Comparison of ENCODE assay signal across 1 fruit fly cellular context in the genomic region with DNA sequence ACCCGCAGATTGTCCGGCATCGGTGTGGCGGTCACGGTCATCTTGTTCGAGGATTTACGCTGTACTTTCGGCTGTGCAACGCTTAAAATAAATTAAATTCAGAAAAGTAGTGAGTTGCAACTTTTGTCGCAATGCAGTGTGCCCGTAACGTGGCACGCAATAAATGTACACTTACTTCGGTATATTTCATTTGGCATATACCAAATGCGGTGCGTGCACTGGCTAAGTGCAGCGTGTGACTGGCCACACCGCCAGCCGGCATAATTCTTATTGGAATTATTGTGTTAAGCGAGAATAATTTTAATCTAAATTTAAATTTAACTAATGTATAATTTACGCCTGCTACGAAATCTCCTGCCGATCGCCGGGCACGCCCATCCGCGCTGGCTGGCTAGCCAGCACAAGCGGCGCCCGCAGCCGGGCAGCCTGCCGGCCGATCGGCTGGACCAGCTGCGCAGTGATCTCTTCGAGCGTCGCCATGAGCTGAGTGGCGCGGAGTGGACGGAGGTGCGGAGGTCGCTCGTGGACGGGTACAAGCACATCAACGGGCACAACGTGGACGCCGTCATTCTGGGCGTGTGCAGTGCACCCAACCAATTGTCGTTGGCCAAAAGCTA.
TF ChIP-seq lines count a peak whose summit lies in the region.

A gene (minus strand): TSS at position 163 of the 617 bp plus-strand sequence.
A gene (plus strand): TSS at position 221 of the 617 bp plus-strand sequence.

TF ChIP-seq in whole organism, embryonic, 481 proteins besides CTCF, POLR2A, EP300 and RAD21 (continued from another document and continues in another):
- peak; percentile 80 for TF ChIP-seq Med (GFP tag; lab: Kevin White, UChicago)
- TF ChIP-seq pum (GFP tag; optimal IDR thresholded peaks at IDR 0.05; lab: Kevin White, UChicago), result no peak
- no peak for TF ChIP-seq jumu (GFP tag; optimal IDR thresholded peaks at IDR 0.05; lab: Kevin White, UChicago)
- TF ChIP-seq ash1 (GFP tag; optimal IDR thresholded peaks at IDR 0.05; lab: Kevin White, UChicago), result no peak
- TF ChIP-seq CG14860 (GFP tag; IDR thresholded peaks at IDR 0.05; lab: Robert Waterston, UW; ENCODE audit: partially characterized antibody), result no peak
- TF ChIP-seq ttk (GFP tag; IDR thresholded peaks at IDR 0.05; lab: Robert Waterston, UW), result no peak
- TF ChIP-seq CG9215 (GFP tag; IDR thresholded peaks at IDR 0.05; lab: Robert Waterston, UW), result no peak
- TF ChIP-seq Ravus (GFP tag; IDR thresholded peaks at IDR 0.05; lab: Robert Waterston, UW), result no peak
- TF ChIP-seq Tbp (GFP tag; optimal IDR thresholded peaks at IDR 0.05; lab: Kevin White, UChicago), result no peak
- TF ChIP-seq hb (GFP tag; IDR thresholded peaks at IDR 0.05; lab: Robert Waterston, UW; ENCODE audit: partially characterized antibody), result no peak
- TF ChIP-seq CG6791 (GFP tag; IDR thresholded peaks at IDR 0.05; lab: Robert Waterston, UW; ENCODE audit: partially characterized antibody), result peak; percentile 43; the same call in 1 of the 3 replicates
- TF ChIP-seq BEAF-32 (GFP tag; optimal IDR thresholded peaks at IDR 0.05; lab: Kevin White, UChicago), result peak; percentile 42
- TF ChIP-seq ken (GFP tag; IDR thresholded peaks at IDR 0.05; lab: Robert Waterston, UW), result no peak
- no peak for TF ChIP-seq CG12104 (GFP tag; optimal IDR thresholded peaks at IDR 0.05; lab: Kevin White, UChicago)
- TF ChIP-seq CG10565 (GFP tag; optimal IDR thresholded peaks at IDR 0.05; lab: Kevin White, UChicago), result no peak
- no peak for TF ChIP-seq CG10209 (GFP tag; optimal IDR thresholded peaks at IDR 0.05; lab: Kevin White, UChicago)
- TF ChIP-seq CG32772 (GFP tag; IDR thresholded peaks at IDR 0.05; lab: Robert Waterston, UW), result no peak
- TF ChIP-seq CG8924 (tag; optimal IDR thresholded peaks at IDR 0.05; lab: Kevin White, UChicago), result peak; percentile 10
- 0 out of 2 replicates have a peak, but pooled peaks have one; percentile 16 for TF ChIP-seq Rfx (GFP tag; IDR thresholded peaks at IDR 0.05; lab: Robert Waterston, UW)
- TF ChIP-seq Atf3 (GFP tag; optimal IDR thresholded peaks at IDR 0.05; lab: Kevin White, UChicago), result no peak
- peak; percentile 77 for TF ChIP-seq Elba2 (GFP tag; optimal IDR thresholded peaks at IDR 0.05; lab: Kevin White, UChicago)
- TF ChIP-seq CG13123 (GFP tag; optimal IDR thresholded peaks at IDR 0.05; lab: Kevin White, UChicago), result no peak
- TF ChIP-seq hth (optimal IDR thresholded peaks at IDR 0.05; lab: Kevin White, UChicago), result no peak
- TF ChIP-seq Dek (tag; optimal IDR thresholded peaks at IDR 0.05; lab: Kevin White, UChicago), result no peak
- TF ChIP-seq sim (GFP tag; IDR thresholded peaks at IDR 0.05; lab: Robert Waterston, UW), result no peak
- TF ChIP-seq fu2 (GFP tag; optimal IDR thresholded peaks at IDR 0.05; lab: Kevin White, UChicago), result no peak
- no peak for TF ChIP-seq Dip3 (GFP tag; optimal IDR thresholded peaks at IDR 0.05; lab: Kevin White, UChicago)
- TF ChIP-seq CG12659 (GFP tag; optimal IDR thresholded peaks at IDR 0.05; lab: Kevin White, UChicago), result peak; percentile 72
- no peak for TF ChIP-seq CG10274 (GFP tag; optimal IDR thresholded peaks at IDR 0.05; lab: Kevin White, UChicago)
- peak; percentile 18 for TF ChIP-seq CG2712 (tag; optimal IDR thresholded peaks at IDR 0.05; lab: Kevin White, UChicago)
- peak; percentile 41 for TF ChIP-seq unc-4 (GFP tag; IDR thresholded peaks at IDR 0.05; lab: Robert Waterston, UW; ENCODE audit: partially characterized antibody)
- TF ChIP-seq CoRest (tag; optimal IDR thresholded peaks at IDR 0.05; lab: Kevin White, UChicago), result no peak
- TF ChIP-seq CG10431 (GFP tag; optimal IDR thresholded peaks at IDR 0.05; lab: Kevin White, UChicago), result no peak
- TF ChIP-seq CG3065 (GFP tag; optimal IDR thresholded peaks at IDR 0.05; lab: Kevin White, UChicago), result no peak
- TF ChIP-seq Fer2 (tag; optimal IDR thresholded peaks at IDR 0.05; lab: Kevin White, UChicago), result no peak
- TF ChIP-seq CG4617 (GFP tag; optimal IDR thresholded peaks at IDR 0.05; lab: Kevin White, UChicago; ENCODE audit: borderline replicate concordance), result peak; percentile 95
- no peak for TF ChIP-seq Opbp (GFP tag; IDR thresholded peaks at IDR 0.05; lab: Robert Waterston, UW; ENCODE audit: partially characterized antibody)
- no peak for TF ChIP-seq CG34376 (GFP tag; optimal IDR thresholded peaks at IDR 0.05; lab: Kevin White, UChicago)
- TF ChIP-seq onecut (GFP tag; IDR thresholded peaks at IDR 0.05; lab: Robert Waterston, UW), result no peak
- no peak for TF ChIP-seq yki (optimal IDR thresholded peaks at IDR 0.05; lab: Kevin White, UChicago)
- TF ChIP-seq Trl (optimal IDR thresholded peaks at IDR 0.05; lab: Kevin White, UChicago), result no peak
- TF ChIP-seq Trl (GFP tag; optimal IDR thresholded peaks at IDR 0.05; lab: Kevin White, UChicago), result no peak
- no peak for TF ChIP-seq croc (GFP tag; conservative IDR thresholded peaks at IDR 0.05; lab: Robert Waterston, UW)
- TF ChIP-seq CG9932 (GFP tag; IDR thresholded peaks at IDR 0.05; lab: Robert Waterston, UW), result no peak
- TF ChIP-seq D19A (tag; optimal IDR thresholded peaks at IDR 0.05; lab: Kevin White, UChicago), result no peak
- TF ChIP-seq CG3838 (GFP tag; optimal IDR thresholded peaks at IDR 0.05; lab: Kevin White, UChicago), result no peak
- TF ChIP-seq CG12155 (GFP tag; optimal IDR thresholded peaks at IDR 0.05; lab: Kevin White, UChicago), result no peak
- no peak for TF ChIP-seq CG8388 (GFP tag; optimal IDR thresholded peaks at IDR 0.05; lab: Kevin White, UChicago)
- TF ChIP-seq nom (GFP tag; optimal IDR thresholded peaks at IDR 0.05; lab: Kevin White, UChicago), result peak; percentile 19
- no peak for TF ChIP-seq tio (GFP tag; optimal IDR thresholded peaks at IDR 0.05; lab: Kevin White, UChicago)
- no peak for TF ChIP-seq sob (GFP tag; IDR thresholded peaks at IDR 0.05; lab: Robert Waterston, UW)
- TF ChIP-seq MESR4 (GFP tag; optimal IDR thresholded peaks at IDR 0.05; lab: Kevin White, UChicago), result peak; percentile 77
- TF ChIP-seq pb (GFP tag; optimal IDR thresholded peaks at IDR 0.05; lab: Kevin White, UChicago), result no peak
- peak; percentile 70; the same call in 1 of the 3 replicates for TF ChIP-seq CG34422 (GFP tag; IDR thresholded peaks at IDR 0.05; lab: Robert Waterston, UW)
- no peak for TF ChIP-seq CG8359 (GFP tag; optimal IDR thresholded peaks at IDR 0.05; lab: Kevin White, UChicago; ENCODE audit: borderline replicate concordance)
- no peak for TF ChIP-seq Gsc (GFP tag; IDR thresholded peaks at IDR 0.05; lab: Robert Waterston, UW)
- peak; percentile 57 for TF ChIP-seq CG15514 (GFP tag; optimal IDR thresholded peaks at IDR 0.05; lab: Kevin White, UChicago)
- no peak for TF ChIP-seq Neu2 (GFP tag; optimal IDR thresholded peaks at IDR 0.05; lab: Kevin White, UChicago; ENCODE audit: borderline replicate concordance)
- no peak for TF ChIP-seq CG31224 (GFP tag; IDR thresholded peaks at IDR 0.05; lab: Robert Waterston, UW)
- peak in 1 of 2 experiments; percentile 53 for TF ChIP-seq crp (GFP tag; optimal IDR thresholded peaks at IDR 0.05; lab: Kevin White, UChicago)
- TF ChIP-seq CG15011 (GFP tag; optimal IDR thresholded peaks at IDR 0.05; lab: Kevin White, UChicago), result no peak
- TF ChIP-seq Doc2 (GFP tag; IDR thresholded peaks at IDR 0.05; lab: Robert Waterston, UW), result no peak
- TF ChIP-seq pita (GFP tag; optimal IDR thresholded peaks at IDR 0.05; lab: Kevin White, UChicago), result peak; percentile 60
- TF ChIP-seq Dref (GFP tag; IDR thresholded peaks at IDR 0.05; lab: Robert Waterston, UW), result peak; percentile 48
- TF ChIP-seq gfzf (GFP tag; optimal IDR thresholded peaks at IDR 0.05; lab: Kevin White, UChicago), result peak; percentile 94
- no peak for TF ChIP-seq ap (GFP tag; IDR thresholded peaks at IDR 0.05; lab: Robert Waterston, UW)
- TF ChIP-seq Ptx1 (GFP tag; IDR thresholded peaks at IDR 0.05; lab: Robert Waterston, UW), result no peak
- no peak for TF ChIP-seq Fer3 (tag; optimal IDR thresholded peaks at IDR 0.05; lab: Kevin White, UChicago)
- peak; percentile 75 for TF ChIP-seq CG1603 (tag; optimal IDR thresholded peaks at IDR 0.05; lab: Kevin White, UChicago)
- no peak for TF ChIP-seq CG13424 (tag; optimal IDR thresholded peaks at IDR 0.05; lab: Kevin White, UChicago)
- TF ChIP-seq CG12219 (GFP tag; optimal IDR thresholded peaks at IDR 0.05; lab: Kevin White, UChicago), result no peak
- no peak for TF ChIP-seq Gug (GFP tag; IDR thresholded peaks at IDR 0.05; lab: Robert Waterston, UW)
- TF ChIP-seq maf-S (GFP tag; optimal IDR thresholded peaks at IDR 0.05; lab: Kevin White, UChicago), result no peak
- TF ChIP-seq CG6254 (GFP tag; optimal IDR thresholded peaks at IDR 0.05; lab: Kevin White, UChicago), result no peak
- TF ChIP-seq CG11696 (GFP tag; IDR thresholded peaks at IDR 0.05; lab: Robert Waterston, UW), result no peak
- peak; percentile 21 for TF ChIP-seq CG10267 (tag; optimal IDR thresholded peaks at IDR 0.05; lab: Kevin White, UChicago)
- no peak for TF ChIP-seq CG8944 (GFP tag; optimal IDR thresholded peaks at IDR 0.05; lab: Kevin White, UChicago)
- TF ChIP-seq CG3163 (GFP tag; optimal IDR thresholded peaks at IDR 0.05; lab: Kevin White, UChicago), result no peak
- TF ChIP-seq CG2116 (GFP tag; optimal IDR thresholded peaks at IDR 0.05; lab: Kevin White, UChicago), result peak; percentile 12
- no peak for TF ChIP-seq CG2202 (tag; optimal IDR thresholded peaks at IDR 0.05; lab: Kevin White, UChicago)
- no peak for TF ChIP-seq eve (GFP tag; optimal IDR thresholded peaks at IDR 0.05; lab: Kevin White, UChicago)
- no peak for TF ChIP-seq Ssrp (tag; optimal IDR thresholded peaks at IDR 0.05; lab: Kevin White, UChicago)
- TF ChIP-seq tin (GFP tag; optimal IDR thresholded peaks at IDR 0.05; lab: Kevin White, UChicago), result no peak
- TF ChIP-seq CG33213 (GFP tag; optimal IDR thresholded peaks at IDR 0.05; lab: Kevin White, UChicago), result peak; percentile 38
- no peak for TF ChIP-seq twi (tag; optimal IDR thresholded peaks at IDR 0.05; lab: Kevin White, UChicago)
- TF ChIP-seq bowl (GFP tag; IDR thresholded peaks at IDR 0.05; lab: Robert Waterston, UW), result no peak
- TF ChIP-seq CG9797 (GFP tag; optimal IDR thresholded peaks at IDR 0.05; lab: Kevin White, UChicago), result peak; percentile 93
- no peak for TF ChIP-seq CG7839 (tag; optimal IDR thresholded peaks at IDR 0.05; lab: Kevin White, UChicago)
- no peak for TF ChIP-seq Sox102F (GFP tag; optimal IDR thresholded peaks at IDR 0.05; lab: Kevin White, UChicago)
- TF ChIP-seq bsh (GFP tag; optimal IDR thresholded peaks at IDR 0.05; lab: Kevin White, UChicago), result no peak
- TF ChIP-seq dm (GFP tag; optimal IDR thresholded peaks at IDR 0.05; lab: Kevin White, UChicago), result no peak
- TF ChIP-seq CG30020 (tag; optimal IDR thresholded peaks at IDR 0.05; lab: Kevin White, UChicago), result no peak
- peak; percentile 68 for TF ChIP-seq Lhr (GFP tag; optimal IDR thresholded peaks at IDR 0.05; lab: Kevin White, UChicago)
- peak; percentile 56 for TF ChIP-seq CG17186 (GFP tag; optimal IDR thresholded peaks at IDR 0.05; lab: Kevin White, UChicago)
- TF ChIP-seq mld (GFP tag; IDR thresholded peaks at IDR 0.05; lab: Robert Waterston, UW; ENCODE audit: partially characterized antibody), result no peak
- TF ChIP-seq fru (optimal IDR thresholded peaks at IDR 0.05; lab: Kevin White, UChicago), result no peak
- TF ChIP-seq YL-1 (GFP tag; optimal IDR thresholded peaks at IDR 0.05; lab: Kevin White, UChicago), result peak; percentile 87
- TF ChIP-seq Spps (tag; optimal IDR thresholded peaks at IDR 0.05; lab: Kevin White, UChicago), result no peak
- TF ChIP-seq hbn (GFP tag; IDR thresholded peaks at IDR 0.05; lab: Robert Waterston, UW; ENCODE audit: partially characterized antibody), result no peak
- no peak for TF ChIP-seq Awh (GFP tag; IDR thresholded peaks at IDR 0.05; lab: Robert Waterston, UW)
- no peak for TF ChIP-seq CG9727 (GFP tag; optimal IDR thresholded peaks at IDR 0.05; lab: Kevin White, UChicago)
- TF ChIP-seq amos (GFP tag; IDR thresholded peaks at IDR 0.05; lab: Robert Waterston, UW; ENCODE audit: partially characterized antibody), result peak; percentile 14; the same call in 1 of the 2 replicates
- no peak for TF ChIP-seq mirr (GFP tag; optimal IDR thresholded peaks at IDR 0.05; lab: Kevin White, UChicago)
- TF ChIP-seq fd3F (GFP tag; optimal IDR thresholded peaks at IDR 0.05; lab: Kevin White, UChicago), result no peak
- peak; percentile 58 for TF ChIP-seq sens (GFP tag; lab: Kevin White, UChicago)
- TF ChIP-seq insv (GFP tag; optimal IDR thresholded peaks at IDR 0.05; lab: Kevin White, UChicago), result peak; percentile 94 to 99
- TF ChIP-seq CG2678 (tag; optimal IDR thresholded peaks at IDR 0.05; lab: Kevin White, UChicago), result no peak
- TF ChIP-seq slp2 (GFP tag; optimal IDR thresholded peaks at IDR 0.05; lab: Kevin White, UChicago), result no peak
- TF ChIP-seq E2f2 (GFP tag; IDR thresholded peaks at IDR 0.05; lab: Robert Waterston, UW), result peak; percentile 48; the same call in 1 of the 2 replicates
- TF ChIP-seq zen2 (GFP tag; IDR thresholded peaks at IDR 0.05; lab: Robert Waterston, UW; ENCODE audit: partially characterized antibody), result no peak
- peak; percentile 0 for TF ChIP-seq sug (tag; optimal IDR thresholded peaks at IDR 0.05; lab: Kevin White, UChicago)
- no peak for TF ChIP-seq CG5953 (GFP tag; IDR thresholded peaks at IDR 0.05; lab: Robert Waterston, UW)
- TF ChIP-seq Ets65A (GFP tag; lab: Kevin White, UChicago), result no peak
- TF ChIP-seq Hr78 (GFP tag; optimal IDR thresholded peaks at IDR 0.05; lab: Kevin White, UChicago), result no peak
- no peak for TF ChIP-seq dimm (GFP tag; IDR thresholded peaks at IDR 0.05; lab: Robert Waterston, UW)
- TF ChIP-seq MTF-1 (GFP tag; optimal IDR thresholded peaks at IDR 0.05; lab: Kevin White, UChicago; ENCODE audit: borderline replicate concordance), result no peak
- no peak for TF ChIP-seq CG12299 (tag; optimal IDR thresholded peaks at IDR 0.05; lab: Kevin White, UChicago)
- no peak for TF ChIP-seq B-H1 (GFP tag; IDR thresholded peaks at IDR 0.05; lab: Robert Waterston, UW)
- TF ChIP-seq CG2120 (GFP tag; optimal IDR thresholded peaks at IDR 0.05; lab: Kevin White, UChicago), result no peak
- no peak for TF ChIP-seq CG4328 (GFP tag; optimal IDR thresholded peaks at IDR 0.05; lab: Kevin White, UChicago)
- peak; percentile 32 for TF ChIP-seq Myb (GFP tag; optimal IDR thresholded peaks at IDR 0.05; lab: Kevin White, UChicago)
- peak; percentile 94 for TF ChIP-seq pzg (GFP tag; optimal IDR thresholded peaks at IDR 0.05; lab: Kevin White, UChicago)
- TF ChIP-seq dati (GFP tag; IDR thresholded peaks at IDR 0.05; lab: Robert Waterston, UW), result no peak
- no peak for TF ChIP-seq rib (GFP tag; IDR thresholded peaks at IDR 0.05; lab: Robert Waterston, UW)
- TF ChIP-seq Mad (GFP tag; optimal IDR thresholded peaks at IDR 0.05; lab: Kevin White, UChicago), result no peak
- TF ChIP-seq nmo (GFP tag; optimal IDR thresholded peaks at IDR 0.05; lab: Kevin White, UChicago), result peak; percentile 40
- no peak for TF ChIP-seq CG16863 (GFP tag; optimal IDR thresholded peaks at IDR 0.05; lab: Kevin White, UChicago)
- no peak for TF ChIP-seq CG11247 (GFP tag; IDR thresholded peaks at IDR 0.05; lab: Robert Waterston, UW)
